Worm (Caenorhabditis elegans): ENCODE results near the gene mab-10.

mab-10 gene

ce11 chrII:10516375-10516774, 11.5 kb upstream of the mab-10 start (continued):
- peak; percentile 14 for TF ChIP-seq C16A3.4 (tag; optimal IDR thresholded peaks at IDR 0.05)
- no peak for TF ChIP-seq elt-2 (tag; optimal IDR thresholded peaks at IDR 0.05)
- TF ChIP-seq unc-86 (tag; optimal IDR thresholded peaks at IDR 0.05): no peak
- no peak for TF ChIP-seq grh-1 (GFP tag; IDR thresholded peaks at IDR 0.05)
- no peak for TF ChIP-seq ets-5 (GFP tag; IDR thresholded peaks at IDR 0.05)
- no peak for TF ChIP-seq efl-1 (optimal IDR thresholded peaks at IDR 0.05)
- TF ChIP-seq efl-1 (GFP tag; optimal IDR thresholded peaks at IDR 0.05 in 1 of 2): no peak
- peak in 2 of 6 experiments; percentile 4 to 8 for TF ChIP-seq elt-3 (tag; optimal IDR thresholded peaks at IDR 0.05)
- no peak for TF ChIP-seq pax-3 (tag; optimal IDR thresholded peaks at IDR 0.05)
- TF ChIP-seq nhr-84 (tag; optimal IDR thresholded peaks at IDR 0.05): no peak
- TF ChIP-seq nhr-90 (tag; optimal IDR thresholded peaks at IDR 0.05; ENCODE audit: poor library complexity): no peak
- no peak for TF ChIP-seq fkh-8 (tag; optimal IDR thresholded peaks at IDR 0.05)
- TF ChIP-seq alr-1 (tag; optimal IDR thresholded peaks at IDR 0.05; ENCODE audit: borderline replicate concordance): no peak
- peak; percentile 25 for TF ChIP-seq nhr-71 (tag; optimal IDR thresholded peaks at IDR 0.05)
- TF ChIP-seq blmp-1 (tag; optimal IDR thresholded peaks at IDR 0.05): peak; percentile 74
- no peak for TF ChIP-seq sup-37 (GFP tag; optimal IDR thresholded peaks at IDR 0.05)

DNA sequence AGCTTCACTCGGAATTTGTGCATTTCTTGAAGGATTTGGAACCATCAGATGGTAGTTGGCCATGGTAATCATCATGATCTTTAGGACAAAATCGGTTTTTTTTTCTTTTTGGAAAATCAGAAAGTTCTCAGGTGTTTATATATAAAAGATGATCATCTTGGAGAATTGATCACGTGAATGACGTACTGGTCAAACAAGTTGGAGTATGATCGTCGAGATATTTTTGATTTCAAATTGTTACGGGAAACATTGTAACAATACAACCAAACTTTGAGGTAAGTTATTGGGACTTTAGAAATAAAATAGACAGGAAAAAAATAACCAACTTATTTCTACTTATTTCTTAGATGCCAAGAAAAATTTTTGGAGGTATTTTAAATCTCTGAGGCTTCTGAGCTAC, 8.9 kb upstream of the mab-10 start, which contains the start of gene F59B10.4:
Gene F59B10.4, minus strand, starts transcription at position 101 of the 400 bp plus-strand sequence.
- peak in 1 of 6 experiments; percentile 8 for TF ChIP-seq elt-3 (tag; optimal IDR thresholded peaks at IDR 0.05)
- peak; percentile 8 for TF ChIP-seq nhr-20 (tag; optimal IDR thresholded peaks at IDR 0.05)
- TF ChIP-seq mab-9 (GFP tag; IDR thresholded peaks at IDR 0.05): no peak
- TF ChIP-seq lin-14 (GFP tag; optimal IDR thresholded peaks at IDR 0.05): peak; percentile 15
- TF ChIP-seq snu-23 (GFP tag; optimal IDR thresholded peaks at IDR 0.05): peak; percentile 2
- no peak for TF ChIP-seq fkh-4 (tag; optimal IDR thresholded peaks at IDR 0.05; ENCODE audit: borderline replicate concordance)
- TF ChIP-seq mdl-1 (tag; optimal IDR thresholded peaks at IDR 0.05): no peak
- TF ChIP-seq blmp-1 (tag; optimal IDR thresholded peaks at IDR 0.05): peak; percentile 16
- TF ChIP-seq nhr-71 (tag; optimal IDR thresholded peaks at IDR 0.05): peak; percentile 7
- peak; percentile 84 for TF ChIP-seq nhr-85 (tag)

- TF ChIP-seq F16B12.6 (tag; optimal IDR thresholded peaks at IDR 0.05): no peak
- TF ChIP-seq aly-2 (tag; optimal IDR thresholded peaks at IDR 0.05): no peak
- no peak for TF ChIP-seq zag-1 (tag; optimal IDR thresholded peaks at IDR 0.05)
- TF ChIP-seq efl-1 (optimal IDR thresholded peaks at IDR 0.05): no peak
- TF ChIP-seq efl-1 (GFP tag; optimal IDR thresholded peaks at IDR 0.05 in 1 of 2): peak in 1 of 2 experiments; percentile 63
- TF ChIP-seq ama-1 (optimal IDR thresholded peaks at IDR 0.05): no peak
Measured at ce11 chrII:10519863-10520262, 8.0 kb upstream of the mab-10 start.

- TF ChIP-seq ets-5 (GFP tag; IDR thresholded peaks at IDR 0.05) (no peak), blmp-1 (tag; optimal IDR thresholded peaks at IDR 0.05) (peak; percentile 98)
Measured at ce11 chrII:10523031-10523430, 4.9 kb upstream of the mab-10 start.

ce11 chrII:10523583-10523982, 4.3 kb upstream of the mab-10 start, which contains the start of gene F59B10.5:
Gene F59B10.5, minus strand, starts transcription at chrII:10523683.
- no peak for TF ChIP-seq efl-3 (GFP tag; optimal IDR thresholded peaks at IDR 0.05)

ce11 chrII:10524374-10524773, 3.5 kb upstream of the mab-10 start, which contains the start of gene F59B10.6:
Gene F59B10.6, minus strand, starts transcription at chrII:10524474.
- TF ChIP-seq nhr-11 (tag; optimal IDR thresholded peaks at IDR 0.05) (no peak), hlh-4 (tag; optimal IDR thresholded peaks at IDR 0.05) (no peak), sox-4 (tag; optimal IDR thresholded peaks at IDR 0.05) (no peak), nhr-237 (tag; optimal IDR thresholded peaks at IDR 0.05) (no peak), ceh-90 (tag; optimal IDR thresholded peaks at IDR 0.05) (no peak), lin-14 (GFP tag; optimal IDR thresholded peaks at IDR 0.05) (no peak), jun-1 (tag; optimal IDR thresholded peaks at IDR 0.05) (no peak), lir-3 (tag; optimal IDR thresholded peaks at IDR 0.05; ENCODE audit: poor library complexity) (no peak), fkh-4 (tag; optimal IDR thresholded peaks at IDR 0.05; ENCODE audit: borderline replicate concordance) (no peak), nhr-76 (tag; optimal IDR thresholded peaks at IDR 0.05) (no peak), C34B4.2 (tag; optimal IDR thresholded peaks at IDR 0.05) (no peak), zag-1 (tag; optimal IDR thresholded peaks at IDR 0.05) (no peak), nhr-85 (tag) (no peak), fkh-8 (tag; optimal IDR thresholded peaks at IDR 0.05) (no peak), tlp-1 (tag; optimal IDR thresholded peaks at IDR 0.05) (no peak), sptf-1 (tag; optimal IDR thresholded peaks at IDR 0.05) (no peak), egl-27 (tag; optimal IDR thresholded peaks at IDR 0.05) (no peak), unc-98 (GFP tag; IDR thresholded peaks at IDR 0.05) (no peak), Y116A8C.19 (tag; optimal IDR thresholded peaks at IDR 0.05; ENCODE audit: borderline replicate concordance) (no peak)

Measured in whole organism, L1 larva.